Worm (Caenorhabditis elegans) whole organism, L3 larva: ENCODE measurements around the gene B0280.9.

Source experiments
- ama-1 ChIP-seq: fragments of 150-350 bp; optimal IDR thresholded peaks from 2 replicates; lab custom pipeline; 2018
- ceh-16 ChIP-seq: sonication (generic microtip); optimal IDR thresholded peaks from 2 replicates; lab custom pipeline; 2017; ENCODE audit warnings: missing biosample characterization, missing genetic modification characterization
- elt-1 ChIP-seq: fragments of 150-350 bp; optimal IDR thresholded peaks from 2 replicates; lab custom pipeline; 2014; ENCODE audit warnings: missing biosample characterization, missing genetic modification characterization
- elt-3 ChIP-seq, 3 experiments: fragments of 150-350 bp in 1 of 3; sonication (generic microtip) in 2 of 3; optimal IDR thresholded peaks; 2 replicates in 2 of 3; 4 replicates in 1 of 3; lab custom pipeline; 2014 to 2017; ENCODE audit warnings: missing biosample characterization in 3 of 3, missing genetic modification characterization in 3 of 3
- lin-15B ChIP-seq: fragments of 150-350 bp; optimal IDR thresholded peaks from 2 replicates; lab custom pipeline; 2014; ENCODE audit warnings: missing biosample characterization, missing genetic modification characterization
- mdl-1 ChIP-seq: fragments of 150-350 bp; optimal IDR thresholded peaks from 2 replicates; lab custom pipeline; 2014; ENCODE audit warnings: missing biosample characterization, missing genetic modification characterization

DNA sequence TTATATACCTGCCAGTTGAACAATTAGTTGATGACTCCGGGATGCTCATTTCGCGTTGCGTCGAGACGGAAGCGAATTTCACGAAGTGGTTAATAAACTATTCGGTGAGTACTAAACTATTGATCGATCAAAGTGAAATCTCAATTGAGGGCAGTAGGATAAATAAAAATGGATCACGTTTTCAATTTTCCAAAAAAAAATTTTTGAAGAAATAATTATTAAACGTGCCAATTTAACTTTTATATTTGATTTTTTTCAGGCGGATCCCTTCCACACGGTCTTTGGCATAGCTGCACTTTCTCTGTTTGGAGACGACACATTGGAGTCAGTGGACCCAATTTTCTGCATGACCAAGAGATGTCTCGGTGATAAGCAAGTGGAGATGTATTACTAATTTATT, 13.3 kb upstream of the B0280.9 start, which contains the start of gene B0280.17:
- no peak for TF ChIP-seq ceh-16
- TF ChIP-seq elt-1, result no peak
- no peak for TF ChIP-seq ama-1 (lab: Kevin White, UChicago)
- no peak for TF ChIP-seq lin-15B (tag; lab: Kevin White, UChicago)
- no peak for TF ChIP-seq elt-3 (tag; optimal IDR thresholded peaks at IDR 0.05; lab: Kevin White, UChicago)
- TF ChIP-seq mdl-1, result no peak
